Worm (Caenorhabditis elegans) whole organism, L4 larva: ENCODE data around the gene npr-17.
"Not testable (repeated sequence)": the region's sequence is repeated elsewhere in the genome, so short reads cannot be mapped to it uniquely, and the experiment has no call there.

ENCODE experiments used
- F26F4.8 ChIP-seq: fragments of 200-800 bp; sonication (Bioruptor generic); conservative IDR thresholded peaks from 2 replicates; pipeline ENCODE4 v1.3.6; 2022; ENCODE audit warnings: missing genetic modification characterization, missing compliant biosample characterization
- F44E2.7 ChIP-seq: fragments of 200-800 bp; sonication (Bioruptor generic); IDR thresholded peaks from 2 replicates; pipeline ENCODE4 v2.1.2; 2022; ENCODE audit warnings: missing genetic modification characterization, missing compliant biosample characterization
- T20F7.1 ChIP-seq: fragments of 200-800 bp; sonication (Bioruptor generic); optimal IDR thresholded peaks from 2 replicates; lab custom pipeline; 2018; ENCODE audit warnings: mild to moderate bottlenecking, missing genetic modification characterization, missing compliant biosample characterization
- T26A8.4 ChIP-seq: fragments of 200-800 bp; sonication (Bioruptor generic); IDR thresholded peaks from 2 replicates; pipeline ENCODE4 v1.3.6; 2022; ENCODE audit warnings: missing genetic modification characterization, missing compliant biosample characterization
- Y105C5A.15 ChIP-seq: fragments of 200-800 bp; sonication (Bioruptor generic); IDR thresholded peaks from 2 replicates; pipeline ENCODE4 v1.3.6; 2022; ENCODE audit warnings: missing genetic modification characterization, missing compliant biosample characterization
- Y48G9A.11 ChIP-seq: fragments of 200-800 bp; sonication (Bioruptor generic); IDR thresholded peaks from 2 replicates; pipeline ENCODE4 v1.3.6; 2022; ENCODE audit warnings: missing genetic modification reagents, missing genetic modification characterization, missing compliant biosample characterization
- Y75B8A.6 ChIP-seq: fragments of 200-800 bp; sonication (Bioruptor generic); IDR thresholded peaks from 2 replicates; pipeline ENCODE4 v1.3.6; 2022; ENCODE audit warnings: missing genetic modification reagents, missing genetic modification characterization, missing compliant biosample characterization
- ZK337.2 ChIP-seq: fragments of 200-800 bp; sonication (Bioruptor generic); IDR thresholded peaks from 2 replicates; pipeline ENCODE4 v1.3.6; 2022; ENCODE audit warnings: missing genetic modification reagents, missing genetic modification characterization, missing compliant biosample characterization
- arid-1 ChIP-seq: fragments of 200-800 bp; sonication (Bioruptor generic); conservative IDR thresholded peaks from 2 replicates; pipeline ENCODE4 v1.3.6; 2022; ENCODE audit warnings: missing genetic modification reagents, missing genetic modification characterization, missing compliant biosample characterization
- attf-4 ChIP-seq: sonication (generic microtip); optimal IDR thresholded peaks from 3 replicates; lab custom pipeline; 2017; ENCODE audit warnings: missing biosample characterization, missing genetic modification characterization
- ceh-20 ChIP-seq: fragments of 200-800 bp; sonication (Bioruptor generic); IDR thresholded peaks from 2 replicates; pipeline ENCODE4 v1.3.6; 2022; ENCODE audit warnings: missing genetic modification reagents, missing genetic modification characterization, missing compliant biosample characterization
- ceh-28 ChIP-seq: fragments of 150-350 bp; optimal IDR thresholded peaks from 2 replicates; lab custom pipeline; 2014; ENCODE audit warnings: missing biosample characterization, missing genetic modification reagents, missing genetic modification characterization
- ceh-62 ChIP-seq: sonication (generic microtip); optimal IDR thresholded peaks from 2 replicates; lab custom pipeline; 2017; ENCODE audit warnings: missing biosample characterization, missing genetic modification characterization
- ceh-82 ChIP-seq: sonication (generic microtip); optimal IDR thresholded peaks from 2 replicates; lab custom pipeline; 2017; ENCODE audit warnings: missing biosample characterization, missing genetic modification characterization
- ctbp-1 ChIP-seq: fragments of 200-800 bp; sonication (Bioruptor generic); IDR thresholded peaks from 2 replicates; pipeline ENCODE4 v1.3.6; 2022; ENCODE audit warnings: missing genetic modification reagents, missing genetic modification characterization, missing compliant biosample characterization
- dmd-8 ChIP-seq: fragments of 200-800 bp; sonication (Bioruptor generic); IDR thresholded peaks from 2 replicates; pipeline ENCODE4 v1.3.6; 2022; ENCODE audit warnings: missing genetic modification characterization, missing compliant biosample characterization
- dpl-1 ChIP-seq: fragments of 150-350 bp; optimal IDR thresholded peaks from 2 replicates; lab custom pipeline; 2014; ENCODE audit warnings: missing biosample characterization, missing genetic modification reagents, missing genetic modification characterization
- egl-43 ChIP-seq: fragments of 200-800 bp; sonication (Bioruptor generic); IDR thresholded peaks from 2 replicates; pipeline ENCODE4 v1.3.6; 2022; ENCODE audit warnings: missing genetic modification reagents, missing genetic modification characterization, missing compliant biosample characterization
- hif-1 ChIP-seq, 2 experiments: sonication (generic microtip); optimal IDR thresholded peaks; 2 replicates each; lab custom pipeline; 2016 to 2017; ENCODE audit warnings: missing compliant biosample characterization in 2 of 2, missing genetic modification characterization in 2 of 2, missing genetic modification reagents in 2 of 2, missing genotype in 2 of 2, mild to moderate bottlenecking in 1 of 2
- hlh-30 ChIP-seq: sonication (generic microtip); optimal IDR thresholded peaks from 2 replicates; lab custom pipeline; 2017; ENCODE audit warnings: antibody characterized with exemption, mild to moderate bottlenecking, missing genetic modification characterization, missing compliant biosample characterization; ENCODE audit not compliant: insufficient read depth
- lim-7 ChIP-seq: fragments of 200-800 bp; sonication (Bioruptor generic); IDR thresholded peaks from 2 replicates; pipeline ENCODE4 v1.3.6; 2022; ENCODE audit warnings: missing genetic modification characterization, missing compliant biosample characterization
- lin-38 ChIP-seq: fragments of 200-800 bp; sonication (Bioruptor generic); IDR thresholded peaks from 2 replicates; pipeline ENCODE4 v1.3.6; 2022; ENCODE audit warnings: missing genetic modification reagents, missing genetic modification characterization, missing compliant biosample characterization
- lir-3 ChIP-seq: sonication (generic microtip); optimal IDR thresholded peaks from 2 replicates; lab custom pipeline; 2016; ENCODE audit warnings: mild to moderate bottlenecking, missing genetic modification characterization, missing compliant biosample characterization
- madf-5 ChIP-seq, 2 experiments: fragments of 200-800 bp; sonication (Bioruptor generic); IDR thresholded peaks; 2 replicates each; pipeline ENCODE4 v1.3.6; 2022; ENCODE audit warnings: missing compliant biosample characterization in 2 of 2, missing genetic modification characterization in 2 of 2
- mdt-29 ChIP-seq: fragments of 200-800 bp; sonication (Bioruptor generic); IDR thresholded peaks from 2 replicates; pipeline ENCODE4 v1.3.6; 2022; ENCODE audit warnings: missing genetic modification reagents, missing genetic modification characterization, missing compliant biosample characterization
- mxl-2 ChIP-seq: fragments of 200-800 bp; sonication (Bioruptor generic); conservative IDR thresholded peaks from 2 replicates; pipeline ENCODE4 v1.3.6; 2022; ENCODE audit warnings: missing genetic modification reagents, missing genetic modification characterization, missing compliant biosample characterization
- nhr-237 ChIP-seq: sonication (generic microtip); optimal IDR thresholded peaks from 2 replicates; lab custom pipeline; 2017; ENCODE audit warnings: missing biosample characterization, missing genetic modification characterization
- nhr-41 ChIP-seq: fragments of 200-800 bp; sonication (Bioruptor generic); IDR thresholded peaks from 2 replicates; pipeline ENCODE4 v1.3.6; 2022; ENCODE audit warnings: missing genetic modification reagents, missing genetic modification characterization, missing compliant biosample characterization
- nhr-76 ChIP-seq: fragments of 150-350 bp; optimal IDR thresholded peaks from 2 replicates; lab custom pipeline; 2014; ENCODE audit warnings: missing biosample characterization, missing genetic modification characterization
- pha-4 ChIP-seq, 2 experiments: fragments of 150-350 bp in 1 of 2; fragments of 200-800 bp in 1 of 2; sonication (Bioruptor generic) in 1 of 2; IDR thresholded peaks in 1 of 2; optimal IDR thresholded peaks in 1 of 2; 2 replicates each; pipeline versions ENCODE4 v1.3.6 to Lab custom; 2014 to 2022; ENCODE audit warnings: missing genetic modification characterization in 2 of 2, missing genetic modification reagents in 2 of 2, missing biosample characterization in 1 of 2, missing compliant biosample characterization in 1 of 2
- php-3 ChIP-seq: fragments of 200-800 bp; sonication (Bioruptor generic); IDR thresholded peaks from 2 replicates; pipeline ENCODE4 v1.3.6; 2022; ENCODE audit warnings: missing genetic modification reagents, missing genetic modification characterization, missing compliant biosample characterization
- pqm-1 ChIP-seq: sonication (generic microtip); optimal IDR thresholded peaks from 2 replicates; lab custom pipeline; 2017; ENCODE audit warnings: missing biosample characterization, missing genetic modification characterization
- saeg-2 ChIP-seq: fragments of 200-800 bp; sonication (Bioruptor generic); IDR thresholded peaks from 2 replicates; pipeline ENCODE4 v1.3.6; 2022; ENCODE audit warnings: missing genetic modification reagents, missing genetic modification characterization, missing compliant biosample characterization
- sdz-12 ChIP-seq: fragments of 200-800 bp; sonication (Bioruptor generic); optimal IDR thresholded peaks from 2 replicates; lab custom pipeline; 2018; ENCODE audit warnings: mild to moderate bottlenecking, missing genetic modification characterization, missing compliant biosample characterization
- snpc-1.2 ChIP-seq: fragments of 200-800 bp; sonication (Bioruptor generic); IDR thresholded peaks from 2 replicates; pipeline ENCODE4 v1.3.6; 2022; ENCODE audit warnings: missing genetic modification reagents, missing genetic modification characterization, missing compliant biosample characterization
- vab-7 ChIP-seq: fragments of 200-800 bp; sonication (Bioruptor generic); IDR thresholded peaks from 2 replicates; pipeline ENCODE4 v1.3.6; 2022; ENCODE audit warnings: missing genetic modification reagents, missing genetic modification characterization, missing compliant biosample characterization

The npr-17 gene

DNA sequence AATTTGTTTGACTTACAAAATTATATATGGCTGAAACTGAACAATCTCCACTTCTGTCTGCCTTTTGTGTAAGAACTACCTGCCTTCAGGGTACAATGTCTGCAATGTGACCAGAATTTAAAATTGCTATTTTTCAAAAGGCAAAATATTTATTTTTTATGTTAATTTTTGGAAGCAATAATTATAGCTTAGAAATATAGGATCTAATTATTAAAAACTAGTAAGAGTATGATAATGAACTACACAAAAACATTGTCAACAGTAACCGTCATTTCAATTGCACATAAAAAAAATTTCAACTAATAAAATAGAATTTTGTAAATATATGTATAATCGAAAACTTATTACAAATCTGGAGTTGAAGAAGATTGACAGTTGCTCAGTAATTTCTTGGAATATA lies 39.3 kb downstream of the npr-17 start, which contains the start of gene C29E4.9:
TSS of gene C29E4.9 (minus strand) at position 101 of the 400 bp plus-strand sequence.
- no peak for TF ChIP-seq ceh-62 (tag; lab: Kevin White, UChicago)
- no peak for TF ChIP-seq php-3 (GFP tag; lab: Robert Waterston, UW)
- TF ChIP-seq sdz-12 (GFP tag; lab: Kevin White, UChicago), result no peak
- TF ChIP-seq F44E2.7 (GFP tag; lab: Robert Waterston, UW), result no peak
- no peak for TF ChIP-seq nhr-76 (tag; lab: Kevin White, UChicago)
- no peak for TF ChIP-seq ceh-82 (tag; lab: Kevin White, UChicago)
- TF ChIP-seq nhr-237, result no peak
- no peak for TF ChIP-seq hlh-30 (tag; lab: Kevin White, UChicago)
- TF ChIP-seq hif-1 (tag; optimal IDR thresholded peaks at IDR 0.05; lab: Kevin White, UChicago), result no peak
- no peak for TF ChIP-seq lir-3 (tag; lab: Kevin White, UChicago)
- no peak for TF ChIP-seq ctbp-1 (GFP tag; lab: Robert Waterston, UW)
- TF ChIP-seq T20F7.1 (GFP tag; lab: Kevin White, UChicago), result no peak
- no peak for TF ChIP-seq attf-4
- TF ChIP-seq ceh-28 (tag; lab: Kevin White, UChicago), result no peak
- no peak for TF ChIP-seq dpl-1
- TF ChIP-seq pqm-1 (tag; lab: Kevin White, UChicago), result no peak
- TF ChIP-seq egl-43 (GFP tag; lab: Robert Waterston, UW), result no peak
- TF ChIP-seq Y75B8A.6, result no peak

DNA sequence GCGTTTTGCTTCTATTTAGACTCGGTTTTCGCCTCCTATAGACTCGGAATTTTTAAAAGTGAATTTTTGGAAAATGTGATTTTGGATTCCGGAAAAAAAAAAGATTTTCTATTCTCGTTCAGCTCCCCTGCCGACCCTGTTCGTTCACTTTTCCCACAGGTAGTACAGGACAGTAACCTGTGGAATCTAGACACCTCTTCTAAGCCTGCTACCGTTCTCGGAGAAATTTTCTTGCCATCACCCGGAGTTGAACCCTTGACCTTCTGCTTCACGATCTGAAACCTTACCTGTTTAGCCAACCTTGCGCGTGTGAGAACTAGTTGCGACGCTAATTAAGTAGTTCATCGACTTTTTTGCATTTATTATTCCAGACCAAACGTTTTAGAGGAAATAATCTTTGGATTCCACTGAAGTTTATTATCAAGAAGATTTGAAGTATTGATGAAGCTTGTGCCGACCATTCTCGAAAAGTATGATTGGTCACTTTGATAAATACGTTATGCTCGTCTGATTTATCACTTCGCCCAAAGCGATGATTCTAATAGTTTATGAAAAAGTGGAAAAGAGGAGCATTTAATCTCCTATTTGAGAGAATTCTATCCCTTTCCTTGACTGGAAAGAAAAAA lies 42.5 kb downstream of the npr-17 start:
- TF ChIP-seq arid-1 (GFP tag; lab: Robert Waterston, UW) (peak; percentile 71; the same call in 1 of the 2 replicates), dmd-8 (GFP tag; lab: Robert Waterston, UW) (peak; percentile 87), T26A8.4 (GFP tag; lab: Robert Waterston, UW) (0 out of 2 replicates have a peak, but pooled peaks have one; percentile 27), lin-38 (GFP tag; lab: Robert Waterston, UW) (peak; percentile 72), nhr-41 (peak; percentile 68; the same call in 1 of the 2 replicates), saeg-2 (GFP tag; lab: Robert Waterston, UW) (0 out of 2 replicates have a peak, but pooled peaks have one; percentile 55), mdt-29 (GFP tag; lab: Robert Waterston, UW) (peak; percentile 51; the same call in 1 of the 2 replicates), vab-7 (GFP tag; lab: Robert Waterston, UW) (peak; percentile 69), lim-7 (peak; percentile 79), snpc-1.2 (GFP tag; lab: Robert Waterston, UW) (peak; percentile 71), ctbp-1 (GFP tag; lab: Robert Waterston, UW) (peak; percentile 50; the same call in 1 of the 2 replicates), ZK337.2 (GFP tag; lab: Robert Waterston, UW) (0 out of 2 replicates have a peak, but pooled peaks have one; percentile 46), F44E2.7 (GFP tag; lab: Robert Waterston, UW) (peak; percentile 70; the same call in 1 of the 2 replicates), ceh-20 (GFP tag; lab: Robert Waterston, UW) (0 out of 2 replicates have a peak, but pooled peaks have one; percentile 19), madf-5 (GFP tag; IDR thresholded peaks at IDR 0.05; lab: Robert Waterston, UW) (peak in 1 of 2 experiments; percentile 68; a peak in 2 of 4 replicates), Y105C5A.15 (0 out of 2 replicates have a peak, but pooled peaks have one; percentile 66), egl-43 (GFP tag; lab: Robert Waterston, UW) (peak; percentile 77), Y48G9A.11 (GFP tag; lab: Robert Waterston, UW) (peak; percentile 78), pha-4 (GFP tag; IDR thresholded peaks at IDR 0.05; lab: Robert Waterston, UW) (peak; percentile 64; the same call in 1 of the 2 replicates), F26F4.8 (GFP tag; lab: Robert Waterston, UW) (peak; percentile 95), Y75B8A.6 (0 out of 2 replicates have a peak, but pooled peaks have one; percentile 31), mxl-2 (0 out of 2 replicates have a peak, but pooled peaks have one; percentile 43)
- not testable (repeated sequence) for TF ChIP-seq pha-4 (tag; optimal IDR thresholded peaks at IDR 0.05; lab: Kevin White, UChicago)
